Fruit fly (Drosophila melanogaster) whole organism, adult: ENCODE data around the gene CG1622.

Source experiments
- CG11617 ChIP-seq: fragments of 200-800 bp; sonication (Bioruptor generic); optimal IDR thresholded peaks from 2 replicates; lab custom pipeline; 2017; ENCODE audit warnings: mild to moderate bottlenecking, missing biosample characterization, missing genetic modification reagents, missing genetic modification characterization
- CG12768 ChIP-seq: fragments of 200-800 bp; sonication (Bioruptor generic); optimal IDR thresholded peaks from 2 replicates; lab custom pipeline; 2017; ENCODE audit warnings: missing biosample characterization, missing genetic modification characterization, mild to moderate bottlenecking, moderate library complexity, missing genetic modification reagents
- CG14711 ChIP-seq: fragments of 200-800 bp; sonication (Bioruptor generic); optimal IDR thresholded peaks from 2 replicates; lab custom pipeline; 2018; ENCODE audit warnings: missing biosample characterization, mild to moderate bottlenecking, missing genetic modification characterization, moderate library complexity
- CG1620 ChIP-seq: fragments of 200-800 bp; sonication (Bioruptor generic); optimal IDR thresholded peaks from 2 replicates; lab custom pipeline; 2016; ENCODE audit warnings: missing biosample characterization, missing genetic modification characterization
- CG33017 ChIP-seq: fragments of 200-800 bp; sonication (Bioruptor generic); optimal IDR thresholded peaks from 2 replicates; lab custom pipeline; 2018; ENCODE audit warnings: missing biosample characterization, mild to moderate bottlenecking, missing genetic modification characterization, moderate library complexity
- CG5204 ChIP-seq: fragments of 200-800 bp; sonication (Bioruptor generic); optimal IDR thresholded peaks from 2 replicates; lab custom pipeline; 2016; ENCODE audit warnings: missing biosample characterization, missing genetic modification characterization
- CG7045 ChIP-seq: fragments of 200-800 bp; sonication (Bioruptor generic); optimal IDR thresholded peaks from 2 replicates; lab custom pipeline; 2017; ENCODE audit warnings: missing biosample characterization, mild to moderate bottlenecking, missing genetic modification characterization
- CG7101 ChIP-seq: fragments of 200-800 bp; sonication (Bioruptor generic); optimal IDR thresholded peaks from 2 replicates; lab custom pipeline; 2018; ENCODE audit warnings: missing biosample characterization, mild to moderate bottlenecking, missing genetic modification characterization, moderate library complexity
- Clk ChIP-seq: fragments of 200-800 bp; sonication (Bioruptor generic); optimal IDR thresholded peaks from 2 replicates; lab custom pipeline; 2017; ENCODE audit warnings: missing biosample characterization, missing genetic modification characterization
- Crg-1 ChIP-seq: fragments of 200-800 bp; sonication (Bioruptor generic); optimal IDR thresholded peaks from 2 replicates; lab custom pipeline; 2016; ENCODE audit warnings: missing biosample characterization, missing genetic modification characterization
- Hr96 ChIP-seq: fragments of 200-800 bp; sonication (Bioruptor generic); optimal IDR thresholded peaks from 2 replicates; lab custom pipeline; 2016; ENCODE audit warnings: missing biosample characterization, missing genetic modification characterization
- Mnt ChIP-seq: fragments of 200-800 bp; sonication (Bioruptor generic); optimal IDR thresholded peaks from 2 replicates; lab custom pipeline; 2016; ENCODE audit warnings: missing biosample characterization, mild to moderate bottlenecking, missing genetic modification characterization
- bab1 ChIP-seq: fragments of 200-800 bp; sonication (Bioruptor generic); optimal IDR thresholded peaks from 3 replicates; lab custom pipeline; 2019; ENCODE audit warnings: missing biosample characterization, mild to moderate bottlenecking, missing genetic modification characterization, moderate library complexity
- cic ChIP-seq: fragments of 200-800 bp; sonication (Bioruptor generic); optimal IDR thresholded peaks from 2 replicates; lab custom pipeline; 2017; ENCODE audit warnings: missing biosample characterization, mild to moderate bottlenecking, missing genetic modification characterization, moderate library complexity
- cnc ChIP-seq, 2 experiments: fragments of >200 bp; optimal IDR thresholded peaks; 2 replicates each; lab custom pipeline; 2017
- kay ChIP-seq: fragments of 200-800 bp; sonication (Bioruptor generic); peaks from one replicate; lab custom pipeline; 2016; ENCODE audit warnings: missing biosample characterization, missing genetic modification characterization, borderline replicate concordance
- ovo ChIP-seq: fragments of 200-800 bp; sonication (Bioruptor generic); optimal IDR thresholded peaks from 2 replicates; lab custom pipeline; 2016; ENCODE audit warnings: missing biosample characterization, missing genetic modification characterization
- pad ChIP-seq: fragments of 200-800 bp; sonication (Bioruptor generic); optimal IDR thresholded peaks from 3 replicates; lab custom pipeline; 2017; ENCODE audit warnings: missing biosample characterization, missing genetic modification characterization, mild to moderate bottlenecking, moderate library complexity, missing genetic modification reagents
- tj ChIP-seq: fragments of 200-800 bp; sonication (Bioruptor generic); optimal IDR thresholded peaks from 3 replicates; lab custom pipeline; 2017; ENCODE audit warnings: missing biosample characterization, mild to moderate bottlenecking, missing genetic modification characterization, moderate library complexity
- toe ChIP-seq: fragments of 200-800 bp; sonication (Bioruptor generic); optimal IDR thresholded peaks from 2 replicates; lab custom pipeline; 2016; ENCODE audit warnings: missing biosample characterization, missing genetic modification characterization

Gene CG1622

DNA sequence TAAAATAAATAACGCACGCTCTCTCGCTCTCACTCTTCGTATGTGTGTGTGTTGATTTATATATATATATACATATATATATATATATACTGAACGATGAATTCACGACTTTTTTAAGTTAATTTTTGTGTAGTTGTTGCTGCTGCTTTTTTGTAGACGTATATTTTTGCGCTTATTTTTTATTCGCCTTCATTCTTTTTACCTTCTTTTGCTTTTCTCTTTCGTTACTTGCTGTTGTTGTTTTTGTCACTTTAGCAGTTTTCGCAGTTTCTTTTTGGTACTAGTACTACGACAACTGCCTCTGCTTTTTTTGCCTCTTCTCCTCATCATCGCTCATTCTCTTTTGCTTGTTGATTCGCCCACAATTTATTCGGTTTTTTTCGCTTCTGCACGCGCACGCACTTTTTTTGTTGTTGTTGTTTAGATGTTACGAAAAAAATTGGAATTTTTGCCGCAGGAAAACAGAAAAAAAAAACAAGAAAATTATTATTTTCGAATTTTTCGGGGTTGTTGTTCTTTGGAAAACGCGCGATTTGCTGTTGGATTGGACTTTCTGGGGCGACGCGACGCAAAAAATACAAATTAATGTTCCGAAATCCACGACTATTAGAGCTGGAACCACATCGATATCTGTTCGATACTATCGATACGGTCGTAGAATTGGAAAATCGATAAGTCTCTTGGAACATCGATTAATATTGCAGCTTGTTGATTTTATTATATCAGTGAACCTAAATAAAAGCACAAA is 11.7 kb upstream of the CG1622 start, which contains the start of the genes HDAC4 and CG15743:
Gene HDAC4 (minus strand): TSS at position 632 of the 748 bp plus-strand sequence.
Gene CG15743 (plus strand): TSS at position 707 of the 748 bp plus-strand sequence.
- TF ChIP-seq tj (GFP tag; lab: Kevin White, UChicago), result peak; percentile 41
- TF ChIP-seq CG7045 (GFP tag; lab: Kevin White, UChicago), result no peak
- TF ChIP-seq CG7101 (tag; lab: Kevin White, UChicago), result peak; percentile 2
- peak; percentile 41 for TF ChIP-seq bab1 (GFP tag; lab: Kevin White, UChicago)
- no peak for TF ChIP-seq cnc (optimal IDR thresholded peaks at IDR 0.05; lab: Kevin White, UChicago)
- TF ChIP-seq CG1620 (GFP tag; lab: Kevin White, UChicago), result peak; percentile 35
- TF ChIP-seq Mnt (GFP tag; lab: Kevin White, UChicago), result peak; percentile 70
- no peak for TF ChIP-seq CG14711 (tag; lab: Kevin White, UChicago)
- TF ChIP-seq CG11617 (GFP tag; lab: Kevin White, UChicago), result peak; percentile 41

DNA sequence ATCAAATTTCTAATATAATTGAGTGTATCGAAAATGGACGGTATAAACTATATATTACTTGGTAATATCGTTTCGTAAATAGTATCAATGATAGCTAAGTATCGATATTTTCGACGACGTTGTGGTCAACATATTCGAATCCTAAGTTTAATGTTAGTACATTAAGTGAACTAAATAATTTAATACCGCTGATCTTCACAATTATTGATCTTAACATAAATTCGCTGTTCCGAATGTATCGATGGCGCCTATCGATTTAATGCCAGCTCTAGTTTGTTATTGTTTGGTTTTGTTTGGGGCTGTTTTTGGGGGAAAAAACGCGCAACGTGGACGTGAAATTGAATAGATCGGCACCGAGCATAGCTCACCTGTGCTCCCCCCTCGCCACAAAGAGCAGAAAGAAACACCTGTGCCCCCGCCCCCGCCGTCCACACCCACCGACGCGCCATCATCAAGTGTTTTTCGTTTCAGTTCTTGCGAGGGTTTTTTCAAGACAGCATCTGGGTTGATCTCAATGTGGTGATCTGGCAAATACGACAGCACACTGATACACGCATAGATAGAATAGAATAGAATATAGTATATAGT is 11.0 kb upstream of the CG1622 start:
- TF ChIP-seq CG5204 (no peak), Hr96 (no peak), toe (GFP tag; lab: Kevin White, UChicago) (peak; percentile 41), cic (no peak)

DNA sequence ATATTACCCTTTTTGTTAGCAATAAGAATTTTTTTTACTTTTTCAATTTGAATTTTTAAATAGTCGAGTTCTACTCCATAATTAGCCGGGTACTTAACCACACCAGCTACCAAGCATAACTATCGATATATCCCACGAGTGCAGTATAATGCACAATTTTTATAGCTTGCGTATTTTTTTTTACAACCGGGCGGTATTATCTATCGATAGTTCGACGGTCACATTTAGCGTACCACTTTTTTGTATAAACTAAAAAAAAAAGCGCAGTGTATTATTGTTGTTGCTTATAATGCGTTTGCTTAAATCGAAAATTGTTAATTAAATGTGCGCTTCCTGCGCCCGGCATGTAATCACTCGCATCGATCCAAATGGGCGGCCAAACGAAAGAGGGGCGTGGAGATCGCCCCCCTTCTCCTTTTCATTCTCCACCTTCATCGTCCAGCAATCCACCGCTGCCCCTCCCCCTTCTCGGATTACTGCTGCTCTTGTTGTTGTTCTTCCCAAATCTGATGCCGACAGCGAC is 9.0 kb upstream of the CG1622 start, which contains the start of gene Remo:
Gene Remo (plus strand): TSS at position 198 of the 523 bp plus-strand sequence.
- TF ChIP-seq tj (GFP tag; lab: Kevin White, UChicago) (peak; percentile 34), CG7101 (tag; lab: Kevin White, UChicago) (peak; percentile 31), pad (peak; percentile 31), cnc (optimal IDR thresholded peaks at IDR 0.05; lab: Kevin White, UChicago) (no peak), CG12768 (GFP tag; lab: Kevin White, UChicago) (no peak), CG14711 (tag; lab: Kevin White, UChicago) (no peak), kay (GFP tag; lab: Kevin White, UChicago) (no peak), Mnt (GFP tag; lab: Kevin White, UChicago) (peak; percentile 20), CG1620 (GFP tag; lab: Kevin White, UChicago) (no peak), Clk (GFP tag; lab: Kevin White, UChicago) (no peak), bab1 (GFP tag; lab: Kevin White, UChicago) (peak; percentile 26), CG33017 (tag; lab: Kevin White, UChicago) (no peak), ovo (GFP tag; lab: Kevin White, UChicago) (peak; percentile 12), CG11617 (GFP tag; lab: Kevin White, UChicago) (peak; percentile 5)

DNA sequence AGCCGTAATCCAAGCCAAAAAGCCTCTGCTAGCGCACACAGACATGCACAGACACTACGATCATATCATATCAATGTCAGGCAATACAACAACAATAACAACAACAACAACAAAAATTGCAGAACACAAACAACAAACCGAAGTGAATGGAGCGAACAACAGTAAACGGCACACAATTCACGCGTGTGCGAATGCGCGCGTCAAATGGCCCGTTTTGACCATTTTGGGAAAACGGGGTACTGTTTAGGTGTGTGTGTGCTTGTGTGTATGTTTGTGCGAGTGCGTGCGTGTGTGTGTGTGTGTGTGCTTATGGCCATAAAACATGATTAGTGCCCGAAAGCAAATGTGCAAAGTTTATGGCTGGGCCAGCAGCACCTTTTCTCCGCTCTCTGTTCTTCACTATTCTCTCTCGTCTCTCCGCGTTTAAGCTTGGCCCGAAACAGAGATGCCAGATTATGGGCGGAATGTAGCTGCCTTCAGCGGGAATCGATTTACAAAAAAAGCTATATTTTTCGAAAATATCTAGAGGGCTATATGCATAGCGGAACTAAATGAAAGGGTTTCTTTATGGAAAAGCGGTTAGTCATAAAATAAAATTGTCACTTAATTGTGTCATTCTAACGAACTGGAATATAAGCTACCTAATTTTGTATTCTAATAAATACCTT is 4.1 kb downstream of the CG1622 start:
- peak; percentile 22 for TF ChIP-seq tj (GFP tag; lab: Kevin White, UChicago)
- peak; percentile 18 for TF ChIP-seq ovo (GFP tag; lab: Kevin White, UChicago)
- no peak for TF ChIP-seq kay (GFP tag; lab: Kevin White, UChicago)
- TF ChIP-seq CG7045 (GFP tag; lab: Kevin White, UChicago), result no peak
- no peak for TF ChIP-seq CG14711 (tag; lab: Kevin White, UChicago)
- TF ChIP-seq cnc (optimal IDR thresholded peaks at IDR 0.05; lab: Kevin White, UChicago), result no peak
- TF ChIP-seq toe (GFP tag; lab: Kevin White, UChicago), result no peak
- TF ChIP-seq Mnt (GFP tag; lab: Kevin White, UChicago), result no peak

DNA sequence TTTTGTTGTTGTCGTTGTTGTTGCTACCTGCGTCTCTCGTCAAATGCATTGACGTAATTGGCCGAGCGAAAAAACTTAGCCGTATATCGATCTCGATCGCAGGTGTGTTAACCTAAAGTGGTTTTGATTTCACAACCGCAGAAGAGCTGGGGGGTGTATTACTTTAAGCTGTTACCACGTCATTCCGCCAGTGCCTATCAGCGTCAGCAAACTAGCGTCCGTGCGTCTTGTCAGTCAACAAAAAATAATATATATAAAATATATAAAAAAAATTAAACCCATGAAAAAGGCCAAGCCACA is 5.4 kb downstream of the CG1622 start, which contains the start of gene CG1764:
Gene CG1764 (minus strand): TSS at position 101 of the 300 bp plus-strand sequence.
- TF ChIP-seq CG7045 (GFP tag; lab: Kevin White, UChicago) (no peak), cnc (optimal IDR thresholded peaks at IDR 0.05; lab: Kevin White, UChicago) (no peak)

DNA sequence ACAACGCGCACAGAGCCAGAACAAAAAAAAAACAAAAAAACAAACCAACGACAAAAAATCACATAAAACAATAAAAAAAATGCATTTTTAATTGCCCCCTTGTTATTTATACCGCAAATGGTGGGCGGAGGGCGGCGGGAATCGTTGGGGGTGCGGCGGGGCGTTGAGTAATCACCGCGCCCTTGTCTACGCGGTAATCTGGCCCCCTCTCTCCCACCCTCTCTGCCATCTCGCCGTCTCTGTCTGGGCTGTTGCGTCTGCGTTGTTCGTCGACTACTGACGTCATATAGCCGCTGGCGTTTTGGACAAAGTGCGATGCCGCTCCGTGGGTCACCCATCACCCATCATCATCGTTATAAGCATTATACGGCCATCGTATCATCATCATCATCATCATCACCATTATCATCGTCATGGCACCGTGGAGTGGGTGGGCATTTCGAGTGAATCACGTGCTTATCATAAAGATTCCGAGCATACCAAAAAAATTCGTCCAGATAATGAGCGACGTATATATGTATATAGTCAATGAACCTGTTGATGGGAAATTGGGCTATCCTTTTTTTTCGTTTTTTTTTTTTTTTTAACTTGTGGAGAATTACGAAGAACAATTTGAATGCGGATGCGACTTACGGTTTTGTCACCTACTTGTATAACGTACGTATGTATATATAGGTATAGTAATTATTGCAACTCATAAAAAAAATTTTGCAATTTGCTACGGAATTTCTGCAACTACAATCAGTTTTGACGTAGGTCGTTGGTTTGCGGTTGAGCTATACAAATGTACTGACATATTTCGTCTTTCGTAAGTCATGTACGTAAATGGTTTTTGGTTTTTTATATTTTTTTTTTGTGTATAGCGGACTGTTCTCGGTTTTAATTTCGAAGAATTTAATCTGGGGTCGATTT is 6.0 kb downstream of the CG1622 start:
- no peak for TF ChIP-seq CG7101 (tag; lab: Kevin White, UChicago)
- peak; percentile 79 for TF ChIP-seq tj (GFP tag; lab: Kevin White, UChicago)
- TF ChIP-seq kay (GFP tag; lab: Kevin White, UChicago), result peak; percentile 60
- TF ChIP-seq toe (GFP tag; lab: Kevin White, UChicago), result no peak
- TF ChIP-seq CG11617 (GFP tag; lab: Kevin White, UChicago), result peak; percentile 52
- TF ChIP-seq CG12768 (GFP tag; lab: Kevin White, UChicago), result peak; percentile 66
- TF ChIP-seq CG33017 (tag; lab: Kevin White, UChicago), result no peak
- peak; percentile 25 for TF ChIP-seq CG7045 (GFP tag; lab: Kevin White, UChicago)
- no peak for TF ChIP-seq CG14711 (tag; lab: Kevin White, UChicago)
- TF ChIP-seq cic, result peak; percentile 68
- peak; percentile 78 for TF ChIP-seq ovo (GFP tag; lab: Kevin White, UChicago)
- no peak for TF ChIP-seq Crg-1 (GFP tag; lab: Kevin White, UChicago)
